Worm (Caenorhabditis elegans) whole organism, early embryonic: Measurements from ENCODE around the gene K07C5.3.

Experiments used
- ama-1 ChIP-seq: fragments of 150-350 bp; optimal IDR thresholded peaks from 2 replicates; lab custom pipeline; 2014
- ceh-13 ChIP-seq: fragments of 200-800 bp; sonication (Bioruptor generic); optimal IDR thresholded peaks from 2 replicates; lab custom pipeline; 2018; ENCODE audit warnings: mild to moderate bottlenecking, missing genetic modification characterization, missing compliant biosample characterization
- ceh-36 ChIP-seq: sonication (generic microtip); optimal IDR thresholded peaks from 2 replicates; lab custom pipeline; 2016; ENCODE audit warnings: missing genetic modification characterization, inconsistent platforms, missing compliant biosample characterization
- ets-7 ChIP-seq: sonication (generic microtip); optimal IDR thresholded peaks from 2 replicates; lab custom pipeline; 2016; ENCODE audit warnings: missing genotype, missing genetic modification characterization, missing compliant biosample characterization
- flt-1 ChIP-seq: fragments of 200-800 bp; sonication (Bioruptor generic); IDR thresholded peaks from 2 replicates; pipeline ENCODE4 v1.3.6; 2022; ENCODE audit warnings: missing genetic modification characterization, missing compliant biosample characterization
- hmbx-1 ChIP-seq: sonication (generic microtip); optimal IDR thresholded peaks from 2 replicates; lab custom pipeline; 2016; ENCODE audit warnings: mild to moderate bottlenecking, missing genetic modification characterization, missing compliant biosample characterization
- hnd-1 ChIP-seq: sonication (generic microtip); optimal IDR thresholded peaks from 2 replicates; lab custom pipeline; 2016; ENCODE audit warnings: missing genetic modification characterization, missing compliant biosample characterization
- pes-1 ChIP-seq: fragments of 200-800 bp; sonication (Bioruptor generic); IDR thresholded peaks from 2 replicates; pipeline ENCODE4 v1.3.6; 2022; ENCODE audit warnings: missing genetic modification reagents, missing genetic modification characterization, missing compliant biosample characterization
- scrt-1 ChIP-seq: fragments of 200-800 bp; sonication (Bioruptor generic); IDR thresholded peaks from 2 replicates; pipeline ENCODE4 v1.3.6; 2022; ENCODE audit warnings: missing genetic modification characterization, missing compliant biosample characterization
- sea-1 ChIP-seq: fragments of 200-800 bp; sonication (Bioruptor generic); conservative IDR thresholded peaks from 2 replicates; pipeline ENCODE4 v1.3.6; 2022; ENCODE audit warnings: missing genetic modification characterization, missing compliant biosample characterization
- tbx-11 ChIP-seq: fragments of 200-800 bp; sonication (Bioruptor generic); IDR thresholded peaks from 2 replicates; pipeline ENCODE4 v1.3.6; 2022; ENCODE audit warnings: missing genetic modification characterization, missing compliant biosample characterization
- tbx-37 ChIP-seq: fragments of 200-800 bp; sonication (Bioruptor generic); conservative IDR thresholded peaks from 2 replicates; pipeline ENCODE4 v1.3.6; 2022; ENCODE audit warnings: missing genetic modification reagents, missing genetic modification characterization, missing compliant biosample characterization

DNA sequence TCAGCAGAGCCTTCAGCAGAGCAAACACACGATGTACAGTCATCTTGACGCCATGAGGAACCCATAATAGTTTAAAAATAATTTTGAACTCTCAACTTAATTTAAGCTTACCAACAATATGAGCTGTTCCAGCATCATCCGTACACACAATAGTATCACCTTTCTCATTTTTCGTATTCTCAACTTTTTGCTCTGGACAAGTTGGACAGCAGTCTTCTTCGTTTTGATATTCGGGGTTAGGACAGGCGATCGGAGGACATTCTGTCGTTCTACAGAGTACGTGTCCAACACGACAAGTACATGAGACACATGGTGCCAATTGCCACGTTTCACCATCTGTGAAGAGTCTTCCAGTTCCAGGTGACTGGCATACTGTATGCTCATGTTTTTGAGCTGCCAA, 19.3 kb upstream of the K07C5.3 start:
- TF ChIP-seq scrt-1 (GFP tag; lab: Robert Waterston, UW) (no peak), ama-1 (lab: Kevin White, UChicago) (no peak), ets-7 (tag; lab: Kevin White, UChicago) (no peak), sea-1 (no peak), pes-1 (GFP tag; lab: Robert Waterston, UW) (no peak), flt-1 (no peak), hnd-1 (no peak), tbx-37 (no peak), hmbx-1 (no peak), ceh-36 (tag; lab: Kevin White, UChicago) (no peak), ceh-13 (no peak), tbx-11 (GFP tag; lab: Robert Waterston, UW) (no peak)
